Fruit fly (Drosophila melanogaster): Measurements from ENCODE around the gene CG4042.

Gene CG4042

DNA sequence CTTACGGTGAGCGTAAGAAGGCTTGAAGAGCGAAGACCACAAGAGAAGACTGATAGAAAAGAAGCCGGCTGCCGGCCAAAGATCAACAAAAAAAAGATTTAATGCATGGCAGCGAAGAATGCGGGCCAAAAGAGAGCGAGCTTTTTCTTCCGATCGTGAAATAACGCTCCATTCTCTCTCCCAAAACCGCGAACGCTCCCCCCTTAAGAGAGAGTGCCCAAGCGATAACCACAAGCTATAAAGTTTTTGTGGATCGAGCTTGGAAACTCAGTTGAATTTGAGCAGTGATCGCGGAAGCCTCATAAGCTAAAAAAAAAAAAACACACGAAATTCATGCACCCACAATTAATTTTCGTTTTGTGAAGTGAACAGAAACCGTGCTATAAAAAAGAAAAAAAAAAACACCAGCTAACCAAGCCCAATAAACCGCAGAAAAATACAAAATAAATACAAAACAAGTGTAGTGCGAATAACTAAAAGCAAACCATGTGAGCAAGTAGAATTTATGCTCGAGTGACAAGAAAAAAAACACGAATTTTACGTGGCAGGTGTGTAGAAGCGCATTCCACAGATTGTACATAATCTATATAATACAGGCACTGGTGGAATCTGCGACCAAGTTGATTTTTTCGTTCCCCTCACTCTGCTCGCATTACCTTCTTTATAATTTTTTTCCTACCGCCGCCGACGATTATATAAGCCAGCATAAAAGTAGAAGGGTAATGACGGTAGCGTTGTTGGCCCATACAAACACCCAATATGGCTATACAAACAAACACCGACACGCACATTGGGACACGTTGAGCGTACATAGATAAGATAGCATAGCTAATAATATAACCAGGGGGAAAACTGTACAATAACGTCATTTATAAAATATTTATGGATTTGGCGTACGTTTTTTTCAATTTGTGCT, 40.7 kb downstream of the CG4042 start, which contains the start of gene CG13252 (continued):
- TF ChIP-seq knrl (GFP tag; IDR thresholded peaks at IDR 0.05; ENCODE audit: partially characterized antibody) (no peak), CG15073 (GFP tag; optimal IDR thresholded peaks at IDR 0.05) (no peak), ttk (GFP tag; IDR thresholded peaks at IDR 0.05) (no peak), her (GFP tag; optimal IDR thresholded peaks at IDR 0.05) (no peak), Ravus (GFP tag; IDR thresholded peaks at IDR 0.05) (no peak), Lim3 (GFP tag; IDR thresholded peaks at IDR 0.05) (no peak), CG33213 (GFP tag; optimal IDR thresholded peaks at IDR 0.05) (no peak), ftz-f1 (GFP tag; optimal IDR thresholded peaks at IDR 0.05) (no peak), dimm (GFP tag; IDR thresholded peaks at IDR 0.05) (no peak), peb (GFP tag; IDR thresholded peaks at IDR 0.05) (no peak), wdn (GFP tag; IDR thresholded peaks at IDR 0.05) (no peak), bsh (GFP tag; optimal IDR thresholded peaks at IDR 0.05) (peak in 1 of 2 experiments; percentile 32), croc (GFP tag; conservative IDR thresholded peaks at IDR 0.05) (no peak), CG14667 (GFP tag; IDR thresholded peaks at IDR 0.05) (no peak), CG7372 (GFP tag; IDR thresholded peaks at IDR 0.05) (no peak), Usf (GFP tag; optimal IDR thresholded peaks at IDR 0.05) (no peak), cato (GFP tag; optimal IDR thresholded peaks at IDR 0.05; ENCODE audit: borderline replicate concordance) (no peak), Blimp-1 (GFP tag; optimal IDR thresholded peaks at IDR 0.05) (peak; percentile 23), ase (GFP tag; IDR thresholded peaks at IDR 0.05) (no peak), unpg (GFP tag; optimal IDR thresholded peaks at IDR 0.05) (no peak), hb (GFP tag; IDR thresholded peaks at IDR 0.05; ENCODE audit: partially characterized antibody) (no peak), CG4404 (GFP tag; IDR thresholded peaks at IDR 0.05) (no peak), sc (optimal IDR thresholded peaks at IDR 0.05) (no peak), sc (GFP tag; optimal IDR thresholded peaks at IDR 0.05) (no peak), stwl (tag; optimal IDR thresholded peaks at IDR 0.05) (no peak), vfl (GFP tag; optimal IDR thresholded peaks at IDR 0.05) (no peak), CG4282 (GFP tag; optimal IDR thresholded peaks at IDR 0.05) (no peak), CG10366 (GFP tag; IDR thresholded peaks at IDR 0.05) (no peak), CG12155 (GFP tag; optimal IDR thresholded peaks at IDR 0.05) (no peak), CG34224 (GFP tag; IDR thresholded peaks at IDR 0.05; ENCODE audit: partially characterized antibody) (peak; percentile 51; the same call in 1 of the 3 replicates), Ets97D (GFP tag; optimal IDR thresholded peaks at IDR 0.05) (no peak), ash1 (GFP tag; optimal IDR thresholded peaks at IDR 0.05) (no peak), pnt (GFP tag; optimal IDR thresholded peaks at IDR 0.05) (no peak), CG2116 (GFP tag; optimal IDR thresholded peaks at IDR 0.05) (peak; percentile 26), gro (GFP tag; optimal IDR thresholded peaks at IDR 0.05) (no peak), CG11456 (GFP tag; IDR thresholded peaks at IDR 0.05) (no peak), CG12769 (tag; optimal IDR thresholded peaks at IDR 0.05) (peak; percentile 70), Dll (GFP tag; IDR thresholded peaks at IDR 0.05; ENCODE audit: partially characterized antibody) (peak; percentile 50; the same call in 2 of the 4 replicates), pum (GFP tag; optimal IDR thresholded peaks at IDR 0.05) (no peak), ind (GFP tag; optimal IDR thresholded peaks at IDR 0.05) (no peak), Abd-B (GFP tag; optimal IDR thresholded peaks at IDR 0.05) (no peak), vvl (GFP tag; IDR thresholded peaks at IDR 0.05) (peak; percentile 13), Hey (tag; optimal IDR thresholded peaks at IDR 0.05) (peak; percentile 52), H15 (GFP tag; IDR thresholded peaks at IDR 0.05) (no peak), CG18599 (GFP tag; optimal IDR thresholded peaks at IDR 0.05) (no peak), CG8478 (optimal IDR thresholded peaks at IDR 0.05) (no peak), CG3838 (GFP tag; optimal IDR thresholded peaks at IDR 0.05) (no peak), CG9817 (tag; optimal IDR thresholded peaks at IDR 0.05) (peak; percentile 4), Atf6 (GFP tag; IDR thresholded peaks at IDR 0.05) (peak; percentile 57; the same call in 1 of the 2 replicates), NC2β (GFP tag; optimal IDR thresholded peaks at IDR 0.05) (no peak)

All from whole organism, embryonic.